Fruit fly (Drosophila melanogaster) whole organism, embryonic: ENCODE measurements around the gene CG42335.
A peak's percentile ranks its signal among the peaks of the same experiment; 100 is the strongest.

Experiments used
- Atf3 ChIP-seq: fragments of 200-800 bp; sonication (Bioruptor generic); optimal IDR thresholded peaks from 3 replicates; lab custom pipeline; 2016; ENCODE audit warnings: missing biosample characterization, missing genetic modification characterization
- B-H1 ChIP-seq: fragments of 200-800 bp; sonication (Bioruptor generic); IDR thresholded peaks from 3 replicates; pipeline ENCODE4 v1.3.6; 2022; ENCODE audit warnings: missing biosample characterization, missing genetic modification characterization
- CG11504 ChIP-seq: fragments of 200-800 bp; sonication (Bioruptor generic); optimal IDR thresholded peaks from 3 replicates; lab custom pipeline; 2019; ENCODE audit warnings: missing biosample characterization, mild to moderate bottlenecking, missing genetic modification characterization, moderate library complexity
- CG13894 ChIP-seq: fragments of 200-800 bp; sonication (Bioruptor generic); optimal IDR thresholded peaks from 3 replicates; lab custom pipeline; 2018; ENCODE audit warnings: missing biosample characterization, mild to moderate bottlenecking, missing genetic modification characterization, moderate library complexity
- CG15601 ChIP-seq: fragments of 200-800 bp; sonication (Bioruptor generic); optimal IDR thresholded peaks from 3 replicates; lab custom pipeline; 2019; ENCODE audit warnings: missing biosample characterization, mild to moderate bottlenecking, missing genetic modification characterization, moderate library complexity
- CG18619 ChIP-seq: fragments of 200-800 bp; sonication (Bioruptor generic); optimal IDR thresholded peaks from 3 replicates; lab custom pipeline; 2017; ENCODE audit warnings: missing biosample characterization, mild to moderate bottlenecking, missing genetic modification characterization
- CG2116 ChIP-seq: fragments of 200-800 bp; sonication (Bioruptor generic); optimal IDR thresholded peaks from 3 replicates; lab custom pipeline; 2018; ENCODE audit warnings: missing biosample characterization, mild to moderate bottlenecking, missing genetic modification characterization
- CG2120 ChIP-seq: fragments of 200-800 bp; sonication (Bioruptor generic); optimal IDR thresholded peaks from 3 replicates; lab custom pipeline; 2016; ENCODE audit warnings: missing biosample characterization, missing genetic modification characterization
- CG33213 ChIP-seq: fragments of 200-800 bp; sonication (Bioruptor generic); optimal IDR thresholded peaks from 3 replicates; lab custom pipeline; 2016; ENCODE audit warnings: missing biosample characterization, missing genetic modification characterization
- CG4282 ChIP-seq: fragments of 200-800 bp; sonication (Bioruptor generic); optimal IDR thresholded peaks from 2 replicates; lab custom pipeline; 2016; ENCODE audit warnings: missing biosample characterization, missing genetic modification characterization
- CG4328 ChIP-seq: fragments of 200-800 bp; sonication (Bioruptor generic); optimal IDR thresholded peaks from 3 replicates; lab custom pipeline; 2017; ENCODE audit warnings: missing biosample characterization, missing genetic modification reagents, missing genetic modification characterization
- CG4424 ChIP-seq: fragments of 200-800 bp; sonication (Bioruptor generic); optimal IDR thresholded peaks from 3 replicates; lab custom pipeline; 2016; ENCODE audit warnings: missing biosample characterization, missing genetic modification characterization
- CG9437 ChIP-seq: fragments of 200-800 bp; sonication (Bioruptor generic); optimal IDR thresholded peaks from 2 replicates; lab custom pipeline; 2018; ENCODE audit warnings: missing biosample characterization, mild to moderate bottlenecking, missing genetic modification characterization
- CHES-1-like ChIP-seq: fragments of 200-800 bp; sonication (Bioruptor generic); optimal IDR thresholded peaks from 2 replicates; lab custom pipeline; 2016; ENCODE audit warnings: missing biosample characterization, missing genetic modification characterization
- Dbx ChIP-seq: fragments of 200-800 bp; sonication (Bioruptor generic); IDR thresholded peaks from 3 replicates; pipeline ENCODE4 v1.3.6; 2022; ENCODE audit warnings: missing biosample characterization, missing genetic modification characterization
- E2f2 ChIP-seq: fragments of 200-800 bp; sonication (Bioruptor generic); IDR thresholded peaks from 2 replicates; pipeline ENCODE4 v1.3.6; 2022; ENCODE audit warnings: missing biosample characterization, missing genetic modification characterization
- Hr78 ChIP-seq, 2 experiments: fragments of 200-800 bp in 1 of 2; fragments of >200 bp in 1 of 2; sonication (Bioruptor generic) in 1 of 2; optimal IDR thresholded peaks; 2 replicates each; lab custom pipeline; 2017 to 2019; ENCODE audit warnings: missing biosample characterization in 2 of 2, missing genetic modification characterization in 2 of 2, mild to moderate bottlenecking in 1 of 2, moderate library complexity in 1 of 2
- Hsf ChIP-seq: fragments of 200-800 bp; sonication (Bioruptor generic); optimal IDR thresholded peaks from 3 replicates; lab custom pipeline; 2016; ENCODE audit warnings: missing biosample characterization, missing genetic modification characterization
- Myb ChIP-seq: fragments of 200-800 bp; sonication (Bioruptor generic); optimal IDR thresholded peaks from 2 replicates; lab custom pipeline; 2016; ENCODE audit warnings: missing biosample characterization, missing genetic modification characterization
- NFAT ChIP-seq: fragments of 200-800 bp; sonication (Bioruptor generic); IDR thresholded peaks from 2 replicates; pipeline ENCODE4 v1.3.6; 2022; ENCODE audit warnings: missing biosample characterization, missing genetic modification characterization
- Nf-YC ChIP-seq: fragments of 200-800 bp; optimal IDR thresholded peaks from 3 replicates; lab custom pipeline; 2019; ENCODE audit warnings: missing biosample characterization, mild to moderate bottlenecking, missing genetic modification characterization, moderate library complexity
- Sox100B ChIP-seq: fragments of 200-800 bp; sonication (Bioruptor generic); optimal IDR thresholded peaks from 3 replicates; lab custom pipeline; 2018; ENCODE audit warnings: missing biosample characterization, mild to moderate bottlenecking, missing genetic modification characterization
- Sox102F ChIP-seq: fragments of 200-800 bp; sonication (Bioruptor generic); optimal IDR thresholded peaks from 2 replicates; lab custom pipeline; 2018; ENCODE audit warnings: missing biosample characterization, mild to moderate bottlenecking, missing genetic modification characterization, moderate library complexity
- Spps ChIP-seq: fragments of 200-800 bp; sonication (Bioruptor generic); optimal IDR thresholded peaks from 2 replicates; lab custom pipeline; 2018; ENCODE audit warnings: missing biosample characterization, mild to moderate bottlenecking, missing genetic modification characterization
- TFAM ChIP-seq: fragments of 200-800 bp; sonication (Bioruptor generic); optimal IDR thresholded peaks from 2 replicates; lab custom pipeline; 2017; ENCODE audit warnings: missing biosample characterization, missing genetic modification characterization, inconsistent platforms
- Tbp ChIP-seq: fragments of >200 bp; optimal IDR thresholded peaks from 2 replicates; lab custom pipeline; 2018; ENCODE audit warnings: missing biosample characterization, missing genetic modification characterization
- dan ChIP-seq: fragments of 200-800 bp; sonication (Bioruptor generic); IDR thresholded peaks from 2 replicates; pipeline ENCODE4 v1.3.6; 2022; ENCODE audit warnings: missing biosample characterization, missing genetic modification characterization
- dimm ChIP-seq: fragments of 200-800 bp; sonication (Bioruptor generic); IDR thresholded peaks from 2 replicates; pipeline ENCODE4 v1.3.6; 2022; ENCODE audit warnings: missing biosample characterization, missing genetic modification characterization
- fd102C ChIP-seq: fragments of 200-800 bp; sonication (Bioruptor generic); optimal IDR thresholded peaks from 2 replicates; lab custom pipeline; 2018; ENCODE audit warnings: missing biosample characterization, mild to moderate bottlenecking, missing genetic modification characterization, moderate library complexity
- fd64A ChIP-seq: fragments of 200-800 bp; sonication (Bioruptor generic); optimal IDR thresholded peaks from 3 replicates; lab custom pipeline; 2018; ENCODE audit warnings: missing biosample characterization, mild to moderate bottlenecking, missing genetic modification characterization
- gem ChIP-seq: fragments of 200-800 bp; sonication (Bioruptor generic); optimal IDR thresholded peaks from 2 replicates; lab custom pipeline; 2019; ENCODE audit warnings: missing biosample characterization, mild to moderate bottlenecking, missing genetic modification characterization, moderate library complexity
- grn ChIP-seq: fragments of 200-800 bp; sonication (Bioruptor generic); optimal IDR thresholded peaks from 3 replicates; lab custom pipeline; 2017; ENCODE audit warnings: missing biosample characterization, missing genetic modification characterization
- gsb ChIP-seq: fragments of 200-800 bp; sonication (Bioruptor generic); IDR thresholded peaks from 2 replicates; pipeline ENCODE4 v1.3.6; 2022; ENCODE audit warnings: missing biosample characterization, missing genetic modification characterization
- gt ChIP-seq: fragments of 200-800 bp; sonication (Bioruptor generic); IDR thresholded peaks from 2 replicates; pipeline ENCODE4 v1.3.6; 2022; ENCODE audit warnings: missing biosample characterization, missing genetic modification characterization
- ken ChIP-seq: fragments of 200-800 bp; sonication (Bioruptor generic); IDR thresholded peaks from 3 replicates; pipeline ENCODE4 v1.3.6; 2022; ENCODE audit warnings: missing biosample characterization, missing genetic modification characterization
- lbe ChIP-seq: fragments of 200-800 bp; sonication (Bioruptor generic); optimal IDR thresholded peaks from 2 replicates; lab custom pipeline; 2016; ENCODE audit warnings: missing biosample characterization, mild to moderate bottlenecking, missing genetic modification characterization
- mirr ChIP-seq: fragments of 200-800 bp; sonication (Bioruptor generic); optimal IDR thresholded peaks from 3 replicates; lab custom pipeline; 2018; ENCODE audit warnings: missing biosample characterization, mild to moderate bottlenecking, missing genetic modification characterization
- nom ChIP-seq: fragments of 200-800 bp; sonication (Bioruptor generic); optimal IDR thresholded peaks from 2 replicates; lab custom pipeline; 2017; ENCODE audit warnings: missing biosample characterization, missing genetic modification characterization, mild to moderate bottlenecking, moderate library complexity, missing genetic modification reagents
- odd ChIP-seq: fragments of 200-800 bp; sonication (Bioruptor generic); optimal IDR thresholded peaks from 2 replicates; lab custom pipeline; 2017; ENCODE audit warnings: missing biosample characterization, mild to moderate bottlenecking, missing genetic modification characterization
- onecut ChIP-seq: fragments of 200-800 bp; sonication (Bioruptor generic); IDR thresholded peaks from 2 replicates; pipeline ENCODE4 v1.3.6; 2022; ENCODE audit warnings: missing biosample characterization, missing genetic modification characterization
- pan ChIP-seq, 4 experiments: fragments of >200 bp in 3 of 4; fragments of 200-800 bp in 1 of 4; sonication (Bioruptor generic) in 1 of 4; optimal IDR thresholded peaks in 3 of 4; IDR thresholded peaks in 1 of 4; 2 replicates each; pipeline versions ENCODE4 v1.3.6 to Lab custom; 2017 to 2022; ENCODE audit warnings: missing biosample characterization in 2 of 4, missing genetic modification characterization in 2 of 4, mixed read lengths in 1 of 4
- pb ChIP-seq: fragments of 200-800 bp; sonication (Bioruptor generic); optimal IDR thresholded peaks from 3 replicates; lab custom pipeline; 2016; ENCODE audit warnings: missing biosample characterization, missing genetic modification characterization
- phol ChIP-seq: fragments of 200-800 bp; sonication (Bioruptor generic); optimal IDR thresholded peaks from 3 replicates; lab custom pipeline; 2018; ENCODE audit warnings: missing biosample characterization, mild to moderate bottlenecking, missing genetic modification characterization, moderate library complexity
- pnt ChIP-seq: fragments of 200-800 bp; sonication (Bioruptor generic); optimal IDR thresholded peaks from 3 replicates; lab custom pipeline; 2016; ENCODE audit warnings: missing biosample characterization, missing genetic modification characterization
- run ChIP-seq: fragments of 200-800 bp; sonication (Bioruptor generic); optimal IDR thresholded peaks from 3 replicates; lab custom pipeline; 2018; ENCODE audit warnings: missing biosample characterization, mild to moderate bottlenecking, missing genetic modification characterization
- trh ChIP-seq: fragments of 200-800 bp; sonication (Bioruptor generic); optimal IDR thresholded peaks from 2 replicates; lab custom pipeline; 2016; ENCODE audit warnings: missing biosample characterization, missing genetic modification characterization
- ttk ChIP-seq: fragments of 200-800 bp; sonication (Bioruptor generic); IDR thresholded peaks from 2 replicates; pipeline ENCODE4 v2.1.2; 2022; ENCODE audit warnings: missing biosample characterization, missing genetic modification characterization
- tup ChIP-seq: fragments of 200-800 bp; sonication (Bioruptor generic); optimal IDR thresholded peaks from 2 replicates; lab custom pipeline; 2016; ENCODE audit warnings: missing biosample characterization, mild to moderate bottlenecking, missing genetic modification characterization, moderate library complexity
- tx ChIP-seq: fragments of 200-800 bp; sonication (Bioruptor generic); optimal IDR thresholded peaks from 2 replicates; lab custom pipeline; 2016; ENCODE audit warnings: missing biosample characterization, missing genetic modification characterization
- unpg ChIP-seq: fragments of 200-800 bp; sonication (Bioruptor generic); optimal IDR thresholded peaks from 3 replicates; lab custom pipeline; 2018; ENCODE audit warnings: missing biosample characterization, mild to moderate bottlenecking, missing genetic modification characterization, moderate library complexity
- vnd ChIP-seq: fragments of 200-800 bp; sonication (Bioruptor generic); IDR thresholded peaks from 3 replicates; pipeline ENCODE4 v1.3.6; 2022; ENCODE audit warnings: missing biosample characterization, missing genetic modification characterization; ENCODE audit not compliant: partially characterized antibody

CG42335 gene

dm6 chr3R:21781448-21781847 lies 22.9 kb downstream of the CG42335 start (continued):
- no peak for TF ChIP-seq dimm (GFP tag; lab: Robert Waterston, UW)
- TF ChIP-seq Tbp (GFP tag; lab: Kevin White, UChicago) = no peak
- peak; percentile 71 for TF ChIP-seq B-H1 (GFP tag; lab: Robert Waterston, UW)
- TF ChIP-seq pnt (GFP tag; lab: Kevin White, UChicago) = peak; percentile 49
- no peak for TF ChIP-seq gt (GFP tag; lab: Robert Waterston, UW)
- TF ChIP-seq CG15601 (tag; lab: Kevin White, UChicago) = peak; percentile 52
- TF ChIP-seq unpg (GFP tag; lab: Kevin White, UChicago) = peak; percentile 62
- no peak for TF ChIP-seq odd (GFP tag; lab: Kevin White, UChicago)
- peak; percentile 12 for TF ChIP-seq CG33213
- TF ChIP-seq run = no peak
- no peak for TF ChIP-seq CG13894 (tag; lab: Kevin White, UChicago)
- peak; percentile 48 for TF ChIP-seq CG18619
- TF ChIP-seq fd64A = no peak
- no peak for TF ChIP-seq ken (GFP tag; lab: Robert Waterston, UW)
- no peak for TF ChIP-seq TFAM (GFP tag; lab: Kevin White, UChicago)
- TF ChIP-seq Hr78 (GFP tag; optimal IDR thresholded peaks at IDR 0.05; lab: Kevin White, UChicago) = no peak
- peak; percentile 61 for TF ChIP-seq gsb (GFP tag; lab: Robert Waterston, UW)
- peak; percentile 31; the same call in 1 of the 2 replicates for TF ChIP-seq onecut (GFP tag; lab: Robert Waterston, UW)
- TF ChIP-seq CG4328 (GFP tag; lab: Kevin White, UChicago) = peak; percentile 10
- TF ChIP-seq Dbx = no peak
- no peak for TF ChIP-seq Nf-YC (tag; lab: Kevin White, UChicago)
- TF ChIP-seq vnd (GFP tag; lab: Robert Waterston, UW) = no peak
- 0 out of 2 replicates have a peak, but pooled peaks have one; percentile 21 for TF ChIP-seq ttk (GFP tag; lab: Robert Waterston, UW)
- TF ChIP-seq CG2116 (GFP tag; lab: Kevin White, UChicago) = no peak
- TF ChIP-seq fd102C (GFP tag; lab: Kevin White, UChicago) = no peak
- TF ChIP-seq Hsf (GFP tag; lab: Kevin White, UChicago) = peak; percentile 72
- no peak for TF ChIP-seq NFAT
- peak; percentile 51 for TF ChIP-seq Spps
- TF ChIP-seq CG4282 (GFP tag; lab: Kevin White, UChicago) = peak; percentile 18
- TF ChIP-seq phol (tag; lab: Kevin White, UChicago) = peak; percentile 74
- peak; percentile 72 for TF ChIP-seq CG2120 (GFP tag; lab: Kevin White, UChicago)
- peak; percentile 70 for TF ChIP-seq tx
- peak; percentile 77 for TF ChIP-seq lbe (GFP tag; lab: Kevin White, UChicago)
- no peak for TF ChIP-seq CHES-1-like
- TF ChIP-seq dan (GFP tag; lab: Robert Waterston, UW) = no peak
- TF ChIP-seq pb = peak; percentile 38
- TF ChIP-seq nom (GFP tag; lab: Kevin White, UChicago) = peak; percentile 82
- TF ChIP-seq grn = no peak
- TF ChIP-seq Sox102F (GFP tag; lab: Kevin White, UChicago) = peak; percentile 62
- peak; percentile 78 for TF ChIP-seq CG11504
- TF ChIP-seq mirr (GFP tag; lab: Kevin White, UChicago) = no peak
- peak; percentile 43; the same call in 1 of the 2 replicates for TF ChIP-seq E2f2 (GFP tag; lab: Robert Waterston, UW)
- peak; percentile 65 for TF ChIP-seq CG4424 (GFP tag; lab: Kevin White, UChicago)
- no peak for TF ChIP-seq gem (tag; lab: Kevin White, UChicago)
- TF ChIP-seq pan (optimal IDR thresholded peaks at IDR 0.05; lab: Kevin White, UChicago) = no peak
- TF ChIP-seq pan (GFP tag; optimal IDR thresholded peaks at IDR 0.05 in 1 of 2, IDR thresholded peaks at IDR 0.05 in 1 of 2) = peak in 1 of 2 experiments; percentile 65
- TF ChIP-seq tup (GFP tag; lab: Kevin White, UChicago) = no peak
- TF ChIP-seq Myb (GFP tag; lab: Kevin White, UChicago) = no peak
- no peak for TF ChIP-seq Sox100B (GFP tag; lab: Kevin White, UChicago)
- TF ChIP-seq CG9437 = peak; percentile 20
- peak; percentile 18 for TF ChIP-seq Atf3 (GFP tag; lab: Kevin White, UChicago)
- TF ChIP-seq trh = peak; percentile 33
